Fruit fly (Drosophila melanogaster): ENCODE data around the gene shakB.

DNA sequence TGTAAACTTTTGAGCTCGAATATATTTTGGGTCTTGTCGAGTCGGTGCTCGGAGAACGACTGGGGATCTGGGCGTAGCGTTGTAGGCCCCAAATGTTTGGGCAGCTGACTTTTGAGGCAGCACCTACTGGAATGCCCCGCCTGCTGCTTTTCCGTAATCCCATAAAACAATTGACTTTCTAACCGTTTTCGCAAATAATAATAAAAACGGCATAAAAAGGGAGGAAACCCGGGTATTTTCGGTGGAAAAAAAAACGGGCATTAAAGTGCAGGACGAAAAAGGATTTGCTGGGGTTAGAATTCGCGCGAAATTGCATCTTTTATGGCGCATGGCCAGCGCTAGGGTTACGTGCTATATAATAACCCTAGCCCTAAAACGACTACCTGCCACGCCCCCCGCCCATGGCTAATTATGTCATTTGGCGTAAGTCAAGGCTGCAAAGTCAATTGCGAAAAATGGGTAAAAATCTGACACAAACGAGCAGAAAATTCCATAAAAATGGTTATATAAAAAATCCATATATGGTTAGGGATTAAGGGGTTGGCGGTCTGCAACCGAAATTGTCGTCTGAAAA, 190.9 kb downstream of the shakB start, which contains the start of gene CG1324:
- no peak for TF ChIP-seq HLH106 (tag; optimal IDR thresholded peaks at IDR 0.05)
- TF ChIP-seq jim (GFP tag; optimal IDR thresholded peaks at IDR 0.05): no peak
- TF ChIP-seq br (GFP tag; optimal IDR thresholded peaks at IDR 0.05): no peak
- TF ChIP-seq Dfd (GFP tag; optimal IDR thresholded peaks at IDR 0.05): no peak
- TF ChIP-seq Abd-B (GFP tag; optimal IDR thresholded peaks at IDR 0.05): no peak
- TF ChIP-seq GATAd (GFP tag; optimal IDR thresholded peaks at IDR 0.05): no peak
- TF ChIP-seq usp (GFP tag; optimal IDR thresholded peaks at IDR 0.05): no peak
- no peak for TF ChIP-seq CG9705 (GFP tag; optimal IDR thresholded peaks at IDR 0.05)
- no peak for TF ChIP-seq dsf (GFP tag; optimal IDR thresholded peaks at IDR 0.05; ENCODE audit: borderline replicate concordance)
- TF ChIP-seq pan (optimal IDR thresholded peaks at IDR 0.05): no peak

Measured in whole organism, wandering third instar larva.